Worm (Caenorhabditis elegans) whole organism, L1 larva: ENCODE data around the gene F26F4.2.

Source experiments
- alr-1 ChIP-seq: fragments of 200-800 bp; sonication (Bioruptor generic); optimal IDR thresholded peaks from 2 replicates; lab custom pipeline; 2018; ENCODE audit warnings: borderline replicate concordance, mild to moderate bottlenecking, missing genetic modification characterization, missing compliant biosample characterization
- dpl-1 ChIP-seq, 3 experiments: fragments of 150-350 bp in 2 of 3; sonication (generic microtip) in 1 of 3; optimal IDR thresholded peaks; 2 replicates each; lab custom pipeline; 2014 to 2017; ENCODE audit warnings: missing biosample characterization in 3 of 3, missing genetic modification characterization in 3 of 3, missing genetic modification reagents in 3 of 3
- lsy-2 ChIP-seq, 2 experiments: fragments of 150-350 bp; optimal IDR thresholded peaks; 2 replicates each; lab custom pipeline; 2014; ENCODE audit warnings: missing biosample characterization in 2 of 2, missing genetic modification characterization in 2 of 2

- TF ChIP-seq lsy-2 (tag; optimal IDR thresholded peaks at IDR 0.05; lab: Kevin White, UChicago), result no peak
- no peak for TF ChIP-seq alr-1
- no peak for TF ChIP-seq dpl-1 (GFP tag; optimal IDR thresholded peaks at IDR 0.05; lab: Kevin White, UChicago)
Measured at ce11 chrIII:4874671-4875070, 36.4 kb upstream of the F26F4.2 start, which contains the start of gene C35D10.12.
